Worm (Caenorhabditis elegans) whole organism, L4 larva: Measurements from ENCODE around the gene peb-1.
A peak's percentile ranks its signal among the peaks of the same experiment; 100 is the strongest.

Source experiments
- D1046.2 ChIP-seq: fragments of 200-800 bp; sonication (Bioruptor generic); IDR thresholded peaks from 2 replicates; pipeline ENCODE4 v1.3.6; 2022; ENCODE audit warnings: missing genetic modification characterization, missing compliant biosample characterization
- F26F4.8 ChIP-seq: fragments of 200-800 bp; sonication (Bioruptor generic); conservative IDR thresholded peaks from 2 replicates; pipeline ENCODE4 v1.3.6; 2022; ENCODE audit warnings: missing genetic modification characterization, missing compliant biosample characterization
- T20F7.1 ChIP-seq: fragments of 200-800 bp; sonication (Bioruptor generic); optimal IDR thresholded peaks from 2 replicates; lab custom pipeline; 2018; ENCODE audit warnings: mild to moderate bottlenecking, missing genetic modification characterization, missing compliant biosample characterization
- T26A8.4 ChIP-seq: fragments of 200-800 bp; sonication (Bioruptor generic); IDR thresholded peaks from 2 replicates; pipeline ENCODE4 v1.3.6; 2022; ENCODE audit warnings: missing genetic modification characterization, missing compliant biosample characterization
- Y48G9A.11 ChIP-seq: fragments of 200-800 bp; sonication (Bioruptor generic); IDR thresholded peaks from 2 replicates; pipeline ENCODE4 v1.3.6; 2022; ENCODE audit warnings: missing genetic modification reagents, missing genetic modification characterization, missing compliant biosample characterization
- Y75B8A.6 ChIP-seq: fragments of 200-800 bp; sonication (Bioruptor generic); IDR thresholded peaks from 2 replicates; pipeline ENCODE4 v1.3.6; 2022; ENCODE audit warnings: missing genetic modification reagents, missing genetic modification characterization, missing compliant biosample characterization
- aha-1 ChIP-seq: fragments of 150-350 bp; peaks from one replicate; lab custom pipeline; 2014; ENCODE audit warnings: missing biosample characterization, missing genetic modification characterization
- aly-2 ChIP-seq: sonication (generic microtip); optimal IDR thresholded peaks from 2 replicates; lab custom pipeline; 2018; ENCODE audit warnings: missing biosample characterization, missing genetic modification characterization
- attf-4 ChIP-seq: sonication (generic microtip); optimal IDR thresholded peaks from 3 replicates; lab custom pipeline; 2017; ENCODE audit warnings: missing biosample characterization, missing genetic modification characterization
- ceh-28 ChIP-seq: fragments of 150-350 bp; optimal IDR thresholded peaks from 2 replicates; lab custom pipeline; 2014; ENCODE audit warnings: missing biosample characterization, missing genetic modification reagents, missing genetic modification characterization
- ceh-32 ChIP-seq: sonication (generic microtip); optimal IDR thresholded peaks from 2 replicates; lab custom pipeline; 2016; ENCODE audit warnings: mild to moderate bottlenecking, missing genetic modification characterization, missing compliant biosample characterization; ENCODE audit not compliant: poor library complexity
- ceh-44 ChIP-seq: fragments of 200-800 bp; sonication (Bioruptor generic); IDR thresholded peaks from 2 replicates; pipeline ENCODE4 v1.3.6; 2022; ENCODE audit warnings: missing genetic modification reagents, missing genetic modification characterization, missing compliant biosample characterization
- ceh-62 ChIP-seq: sonication (generic microtip); optimal IDR thresholded peaks from 2 replicates; lab custom pipeline; 2017; ENCODE audit warnings: missing biosample characterization, missing genetic modification characterization
- cey-2 ChIP-seq: sonication (generic microtip); optimal IDR thresholded peaks from 3 replicates; lab custom pipeline; 2017; ENCODE audit warnings: missing genetic modification characterization, mild to moderate bottlenecking, missing compliant biosample characterization, antibody characterized with exemption, borderline replicate concordance; ENCODE audit not compliant: insufficient read depth
- daf-12 ChIP-seq: fragments of 150-350 bp; optimal IDR thresholded peaks from 2 replicates; lab custom pipeline; 2014; ENCODE audit warnings: missing biosample characterization, missing genetic modification reagents, missing genetic modification characterization
- daf-8 ChIP-seq: fragments of 200-800 bp; sonication (Bioruptor generic); IDR thresholded peaks from 2 replicates; pipeline ENCODE4 v1.3.6; 2022; ENCODE audit warnings: missing genetic modification characterization, missing compliant biosample characterization
- dmd-8 ChIP-seq: fragments of 200-800 bp; sonication (Bioruptor generic); IDR thresholded peaks from 2 replicates; pipeline ENCODE4 v1.3.6; 2022; ENCODE audit warnings: missing genetic modification characterization, missing compliant biosample characterization
- dmd-9 ChIP-seq: fragments of 200-800 bp; sonication (Bioruptor generic); IDR thresholded peaks from 2 replicates; pipeline ENCODE4 v1.3.6; 2022; ENCODE audit warnings: missing genetic modification reagents, missing genetic modification characterization, missing compliant biosample characterization
- dpl-1 ChIP-seq: fragments of 150-350 bp; optimal IDR thresholded peaks from 2 replicates; lab custom pipeline; 2014; ENCODE audit warnings: missing biosample characterization, missing genetic modification reagents, missing genetic modification characterization
- duxl-1 ChIP-seq: sonication (generic microtip); optimal IDR thresholded peaks from 2 replicates; lab custom pipeline; 2016; ENCODE audit warnings: mild to moderate bottlenecking, missing genetic modification characterization, moderate library complexity, missing compliant biosample characterization; ENCODE audit not compliant: poor library complexity
- dve-1 ChIP-seq: sonication (generic microtip); optimal IDR thresholded peaks from 2 replicates; lab custom pipeline; 2017; ENCODE audit warnings: antibody characterized with exemption, mild to moderate bottlenecking, missing genetic modification characterization, missing compliant biosample characterization; ENCODE audit not compliant: insufficient read depth
- egl-27 ChIP-seq: sonication (generic microtip); optimal IDR thresholded peaks from 3 replicates; lab custom pipeline; 2017; ENCODE audit warnings: missing biosample characterization, missing genetic modification reagents, missing genetic modification characterization
- egl-43 ChIP-seq: fragments of 200-800 bp; sonication (Bioruptor generic); IDR thresholded peaks from 2 replicates; pipeline ENCODE4 v1.3.6; 2022; ENCODE audit warnings: missing genetic modification reagents, missing genetic modification characterization, missing compliant biosample characterization
- hif-1 ChIP-seq, 2 experiments: sonication (generic microtip); optimal IDR thresholded peaks; 2 replicates each; lab custom pipeline; 2016 to 2017; ENCODE audit warnings: missing compliant biosample characterization in 2 of 2, missing genetic modification characterization in 2 of 2, missing genetic modification reagents in 2 of 2, missing genotype in 2 of 2, mild to moderate bottlenecking in 1 of 2
- hlh-30 ChIP-seq: sonication (generic microtip); optimal IDR thresholded peaks from 2 replicates; lab custom pipeline; 2017; ENCODE audit warnings: antibody characterized with exemption, mild to moderate bottlenecking, missing genetic modification characterization, missing compliant biosample characterization; ENCODE audit not compliant: insufficient read depth
- lin-13 ChIP-seq: fragments of 150-350 bp; optimal IDR thresholded peaks from 2 replicates; lab custom pipeline; 2014; ENCODE audit warnings: missing biosample characterization, missing genetic modification reagents, missing genetic modification characterization
- lin-39 ChIP-seq: fragments of 150-350 bp; optimal IDR thresholded peaks from 2 replicates; lab custom pipeline; 2014; ENCODE audit warnings: missing biosample characterization, missing genetic modification reagents, missing genetic modification characterization
- lsy-2 ChIP-seq, 2 experiments: fragments of 150-350 bp in 1 of 2; sonication (generic microtip) in 1 of 2; optimal IDR thresholded peaks; 2 replicates each; lab custom pipeline; 2014 to 2017; ENCODE audit warnings: missing biosample characterization in 2 of 2, missing genetic modification characterization in 2 of 2
- madf-5 ChIP-seq, 2 experiments: fragments of 200-800 bp; sonication (Bioruptor generic); IDR thresholded peaks; 2 replicates each; pipeline ENCODE4 v1.3.6; 2022; ENCODE audit warnings: missing compliant biosample characterization in 2 of 2, missing genetic modification characterization in 2 of 2
- mdl-1 ChIP-seq, 2 experiments: fragments of 150-350 bp in 1 of 2; sonication (generic microtip) in 1 of 2; optimal IDR thresholded peaks; 2 replicates each; lab custom pipeline; 2014 to 2017; ENCODE audit warnings: missing biosample characterization in 2 of 2, missing genetic modification characterization in 2 of 2
- mes-2 ChIP-seq: sonication (generic microtip); optimal IDR thresholded peaks from 2 replicates; lab custom pipeline; 2016; ENCODE audit warnings: missing genotype, mild to moderate bottlenecking, missing genetic modification characterization, missing compliant biosample characterization; ENCODE audit not compliant: poor library complexity, severe bottlenecking
- mxl-2 ChIP-seq: fragments of 200-800 bp; sonication (Bioruptor generic); conservative IDR thresholded peaks from 2 replicates; pipeline ENCODE4 v1.3.6; 2022; ENCODE audit warnings: missing genetic modification reagents, missing genetic modification characterization, missing compliant biosample characterization
- nhr-10 ChIP-seq: fragments of 150-350 bp; optimal IDR thresholded peaks from 2 replicates; lab custom pipeline; 2014; ENCODE audit warnings: missing biosample characterization, missing genetic modification characterization
- nhr-237 ChIP-seq: sonication (generic microtip); optimal IDR thresholded peaks from 2 replicates; lab custom pipeline; 2017; ENCODE audit warnings: missing biosample characterization, missing genetic modification characterization
- pqm-1 ChIP-seq: sonication (generic microtip); optimal IDR thresholded peaks from 2 replicates; lab custom pipeline; 2017; ENCODE audit warnings: missing biosample characterization, missing genetic modification characterization
- skn-1 ChIP-seq: fragments of 150-350 bp; optimal IDR thresholded peaks from 2 replicates; lab custom pipeline; 2014; ENCODE audit warnings: missing biosample characterization, missing genetic modification characterization
- snpc-4 ChIP-seq: fragments of 150-350 bp; optimal IDR thresholded peaks from 2 replicates; lab custom pipeline; 2014; ENCODE audit warnings: missing biosample characterization, missing genetic modification characterization
- unc-39 ChIP-seq: sonication (generic microtip); optimal IDR thresholded peaks from 2 replicates; lab custom pipeline; 2017; ENCODE audit warnings: missing biosample characterization, missing genetic modification characterization
- unc-62 ChIP-seq, 3 experiments: fragments of 150-350 bp in 1 of 3; sonication (generic microtip); optimal IDR thresholded peaks in 2 of 3; peaks in 1 of 3; 1 replicate in 1 of 3; 2 replicates in 2 of 3; lab custom pipeline; 2014 to 2017; ENCODE audit warnings: missing biosample characterization in 3 of 3, missing genetic modification characterization in 3 of 3, missing genetic modification reagents in 3 of 3, missing genotype in 1 of 3
- zip-2 ChIP-seq: fragments of 150-350 bp; optimal IDR thresholded peaks from 2 replicates; lab custom pipeline; 2014; ENCODE audit warnings: missing biosample characterization, missing genetic modification characterization
- ztf-7 ChIP-seq: fragments of 150-350 bp; optimal IDR thresholded peaks from 2 replicates; lab custom pipeline; 2014; ENCODE audit warnings: missing biosample characterization, missing genetic modification characterization

Gene peb-1

ce11 chrX:2210751-2211150 lies at the start of gene peb-1:
TSS of gene peb-1 (plus strand) at chrX:2211051.
- TF ChIP-seq aha-1 (peak; percentile 75), attf-4 (no peak)
- TF ChIP-seq, all 104 proteins: peak for 1

ce11 chrX:2163084-2163483 lies 47.8 kb upstream of the peb-1 start, which contains the start of gene pdf-2:
TSS of gene pdf-2 (plus strand) at chrX:2163384.
- TF ChIP-seq mes-2 (tag; lab: Kevin White, UChicago), result no peak
- TF ChIP-seq aly-2 (tag; lab: Kevin White, UChicago), result no peak
- TF ChIP-seq nhr-10 (tag; lab: Kevin White, UChicago), result no peak
- TF ChIP-seq unc-39 (tag; lab: Kevin White, UChicago), result no peak
- no peak for TF ChIP-seq duxl-1 (tag; lab: Kevin White, UChicago)
- TF ChIP-seq, all 104 proteins: peak for 0

ce11 chrX:2164751-2165150 lies 46.1 kb upstream of the peb-1 start, which contains the start of gene F48B9.3:
TSS of gene F48B9.3 (plus strand) at chrX:2165051.
- TF ChIP-seq mes-2 (tag; lab: Kevin White, UChicago), result no peak
- no peak for TF ChIP-seq pqm-1 (tag; lab: Kevin White, UChicago)
- TF ChIP-seq lin-13, result no peak
- TF ChIP-seq D1046.2 (GFP tag; lab: Robert Waterston, UW), result no peak
- no peak for TF ChIP-seq hlh-30 (tag; lab: Kevin White, UChicago)
- TF ChIP-seq Y75B8A.6 (GFP tag; lab: Robert Waterston, UW), result no peak
- TF ChIP-seq egl-43, result no peak
- no peak for TF ChIP-seq F26F4.8 (GFP tag; lab: Robert Waterston, UW)
- no peak for TF ChIP-seq cey-2
- no peak for TF ChIP-seq dve-1 (tag; lab: Kevin White, UChicago)
- no peak for TF ChIP-seq hif-1 (tag; optimal IDR thresholded peaks at IDR 0.05; lab: Kevin White, UChicago)
- TF ChIP-seq ceh-28, result no peak
- no peak for TF ChIP-seq ceh-44
- no peak for TF ChIP-seq ceh-62 (tag; lab: Kevin White, UChicago)

- no peak for TF ChIP-seq snpc-4 (tag; lab: Kevin White, UChicago)
- no peak for TF ChIP-seq T26A8.4 (GFP tag; lab: Robert Waterston, UW)
- TF ChIP-seq lsy-2 (tag; optimal IDR thresholded peaks at IDR 0.05; lab: Kevin White, UChicago), result peak in 1 of 2 experiments; percentile 51
- TF ChIP-seq ztf-7 (tag; lab: Kevin White, UChicago), result peak; percentile 10
- no peak for TF ChIP-seq nhr-237
- TF ChIP-seq zip-2 (tag; lab: Kevin White, UChicago), result no peak
- TF ChIP-seq lin-39, result no peak
- no peak for TF ChIP-seq egl-27 (tag; lab: Kevin White, UChicago)
- TF ChIP-seq daf-12, result no peak
- no peak for TF ChIP-seq F26F4.8 (GFP tag; lab: Robert Waterston, UW)
- no peak for TF ChIP-seq madf-5 (GFP tag; IDR thresholded peaks at IDR 0.05; lab: Robert Waterston, UW)
- peak; percentile 16 for TF ChIP-seq mes-2 (tag; lab: Kevin White, UChicago)
- TF ChIP-seq mxl-2 (GFP tag; lab: Robert Waterston, UW), result no peak
- TF ChIP-seq ceh-32, result no peak
- TF ChIP-seq Y48G9A.11 (GFP tag; lab: Robert Waterston, UW), result no peak
- TF ChIP-seq daf-8 (GFP tag; lab: Robert Waterston, UW), result no peak
- TF ChIP-seq mdl-1 (tag; optimal IDR thresholded peaks at IDR 0.05; lab: Kevin White, UChicago), result no peak
- no peak for TF ChIP-seq cey-2
- TF ChIP-seq dmd-8 (GFP tag; lab: Robert Waterston, UW), result no peak
- no peak for TF ChIP-seq hif-1 (tag; optimal IDR thresholded peaks at IDR 0.05; lab: Kevin White, UChicago)
- TF ChIP-seq T20F7.1 (GFP tag; lab: Kevin White, UChicago), result no peak
- TF ChIP-seq unc-62 (GFP tag; optimal IDR thresholded peaks at IDR 0.05 in 1 of 2; lab: Kevin White, UChicago), result peak in 1 of 2 experiments; percentile 70
- no peak for TF ChIP-seq unc-62 (tag; optimal IDR thresholded peaks at IDR 0.05; lab: Kevin White, UChicago)
- no peak for TF ChIP-seq dmd-9
- TF ChIP-seq skn-1 (tag; lab: Kevin White, UChicago), result no peak
- no peak for TF ChIP-seq dpl-1 (GFP tag; lab: Kevin White, UChicago)
These were observed 34.4 kb upstream of the peb-1 start, which contains the start of gene F48B9.8 for ce11 chrX:2176361-2176880. TSS of gene F48B9.8 (minus strand) at chrX:2176411.
